Fruit fly (Drosophila melanogaster) whole organism, embryonic: ENCODE data around the gene CG5618.
A peak's percentile ranks its signal among the peaks of the same experiment; 100 is the strongest.

Source experiments
- Asciz ChIP-seq: fragments of 200-800 bp; sonication (Bioruptor generic); optimal IDR thresholded peaks from 2 replicates; lab custom pipeline; 2017; ENCODE audit warnings: missing biosample characterization, mild to moderate bottlenecking, missing genetic modification characterization, missing genetic modification reagents
- CG12071 ChIP-seq: fragments of 200-800 bp; sonication (Bioruptor generic); optimal IDR thresholded peaks from 3 replicates; lab custom pipeline; 2018; ENCODE audit warnings: missing biosample characterization, mild to moderate bottlenecking, missing genetic modification characterization
- CG1233 ChIP-seq: fragments of 200-800 bp; sonication (Bioruptor generic); optimal IDR thresholded peaks from 4 replicates; lab custom pipeline; 2018; ENCODE audit warnings: missing biosample characterization, mild to moderate bottlenecking, missing genetic modification characterization
- CG12659 ChIP-seq: fragments of 200-800 bp; sonication (Bioruptor generic); optimal IDR thresholded peaks from 3 replicates; lab custom pipeline; 2017; ENCODE audit warnings: mild to moderate bottlenecking, missing biosample characterization, missing genetic modification reagents, missing genetic modification characterization
- CG13296 ChIP-seq: fragments of 200-800 bp; sonication (Bioruptor generic); optimal IDR thresholded peaks from 3 replicates; lab custom pipeline; 2018; ENCODE audit warnings: missing biosample characterization, mild to moderate bottlenecking, missing genetic modification characterization
- CG13624 ChIP-seq: fragments of 200-800 bp; sonication (Bioruptor generic); optimal IDR thresholded peaks from 2 replicates; lab custom pipeline; 2016; ENCODE audit warnings: missing biosample characterization, missing genetic modification characterization
- CG14050 ChIP-seq: fragments of 200-800 bp; sonication (Bioruptor generic); IDR thresholded peaks from 3 replicates; pipeline ENCODE4 v1.3.6; 2022; ENCODE audit warnings: missing biosample characterization, missing genetic modification characterization
- CG14965 ChIP-seq: fragments of 200-800 bp; sonication (Bioruptor generic); optimal IDR thresholded peaks from 2 replicates; lab custom pipeline; 2016; ENCODE audit warnings: missing biosample characterization, missing genetic modification characterization, borderline replicate concordance
- CG1602 ChIP-seq: fragments of 200-800 bp; sonication (Bioruptor generic); optimal IDR thresholded peaks from 3 replicates; lab custom pipeline; 2016; ENCODE audit warnings: missing biosample characterization, missing genetic modification characterization
- CG17359 ChIP-seq: fragments of 200-800 bp; sonication (Bioruptor generic); optimal IDR thresholded peaks from 3 replicates; lab custom pipeline; 2018; ENCODE audit warnings: missing biosample characterization, mild to moderate bottlenecking, missing genetic modification characterization, moderate library complexity
- CG17361 ChIP-seq: fragments of 200-800 bp; sonication (Bioruptor generic); IDR thresholded peaks from 3 replicates; pipeline ENCODE4 v1.3.6; 2022; ENCODE audit warnings: missing biosample characterization, missing genetic modification characterization
- CG18599 ChIP-seq: fragments of 200-800 bp; sonication (Bioruptor generic); optimal IDR thresholded peaks from 3 replicates; lab custom pipeline; 2017; ENCODE audit warnings: missing biosample characterization, missing genetic modification characterization, mild to moderate bottlenecking, moderate library complexity, missing genetic modification reagents
- CG2889 ChIP-seq: fragments of 200-800 bp; sonication (Bioruptor generic); IDR thresholded peaks from 3 replicates; pipeline ENCODE4 v1.3.6; 2022; ENCODE audit warnings: missing biosample characterization, missing genetic modification characterization
- CG4360 ChIP-seq: fragments of 200-800 bp; sonication (Bioruptor generic); IDR thresholded peaks from 2 replicates; pipeline ENCODE4 v1.3.6; 2022; ENCODE audit warnings: missing biosample characterization, missing genetic modification characterization
- CG7745 ChIP-seq: fragments of 200-800 bp; sonication (Bioruptor generic); optimal IDR thresholded peaks from 2 replicates; lab custom pipeline; 2018; ENCODE audit warnings: missing biosample characterization, mild to moderate bottlenecking, missing genetic modification characterization, moderate library complexity
- CG8924 ChIP-seq: fragments of 200-800 bp; optimal IDR thresholded peaks from 3 replicates; lab custom pipeline; 2019; ENCODE audit warnings: missing biosample characterization, mild to moderate bottlenecking, missing genetic modification characterization, moderate library complexity
- CHES-1-like ChIP-seq: fragments of 200-800 bp; sonication (Bioruptor generic); optimal IDR thresholded peaks from 2 replicates; lab custom pipeline; 2016; ENCODE audit warnings: missing biosample characterization, missing genetic modification characterization
- CkIIα-i1 ChIP-seq: fragments of 200-800 bp; sonication (Bioruptor generic); IDR thresholded peaks from 2 replicates; pipeline ENCODE4 v1.3.6; 2022; ENCODE audit warnings: missing biosample characterization, missing genetic modification characterization
- Dip2 ChIP-seq: fragments of 200-800 bp; sonication (Bioruptor generic); IDR thresholded peaks from 2 replicates; pipeline ENCODE4 v1.3.6; 2022; ENCODE audit warnings: missing biosample characterization, missing genetic modification characterization
- E2f2 ChIP-seq: fragments of 200-800 bp; sonication (Bioruptor generic); IDR thresholded peaks from 2 replicates; pipeline ENCODE4 v1.3.6; 2022; ENCODE audit warnings: missing biosample characterization, missing genetic modification characterization
- HLH54F ChIP-seq: fragments of 200-800 bp; sonication (Bioruptor generic); optimal IDR thresholded peaks from 3 replicates; lab custom pipeline; 2016; ENCODE audit warnings: missing biosample characterization, missing genetic modification characterization
- Hey ChIP-seq: fragments of 200-800 bp; sonication (Bioruptor generic); optimal IDR thresholded peaks from 3 replicates; lab custom pipeline; 2018; ENCODE audit warnings: missing biosample characterization, mild to moderate bottlenecking, missing genetic modification characterization
- Oaz ChIP-seq: fragments of 200-800 bp; sonication (Bioruptor generic); IDR thresholded peaks from 2 replicates; pipeline ENCODE4 v1.3.6; 2022; ENCODE audit warnings: missing biosample characterization, missing genetic modification characterization
- PHDP ChIP-seq: fragments of 200-800 bp; sonication (Bioruptor generic); optimal IDR thresholded peaks from 3 replicates; lab custom pipeline; 2018; ENCODE audit warnings: missing biosample characterization, mild to moderate bottlenecking, missing genetic modification characterization, moderate library complexity
- Scr ChIP-seq: fragments of 200-800 bp; sonication (Bioruptor generic); IDR thresholded peaks from 2 replicates; pipeline ENCODE4 v1.3.6; 2022; ENCODE audit warnings: missing biosample characterization, missing genetic modification characterization; ENCODE audit not compliant: partially characterized antibody
- Sry-β ChIP-seq: fragments of 200-800 bp; sonication (Bioruptor generic); optimal IDR thresholded peaks from 2 replicates; lab custom pipeline; 2018; ENCODE audit warnings: missing biosample characterization, mild to moderate bottlenecking, missing genetic modification characterization, moderate library complexity
- al ChIP-seq: fragments of 200-800 bp; sonication (Bioruptor generic); IDR thresholded peaks from 2 replicates; pipeline ENCODE4 v1.3.6; 2022; ENCODE audit warnings: missing biosample characterization, missing genetic modification characterization
- ash1 ChIP-seq: fragments of 200-800 bp; sonication (Bioruptor generic); optimal IDR thresholded peaks from 2 replicates; lab custom pipeline; 2018; ENCODE audit warnings: missing biosample characterization, mild to moderate bottlenecking, missing genetic modification characterization
- cato ChIP-seq: fragments of 200-800 bp; sonication (Bioruptor generic); optimal IDR thresholded peaks from 2 replicates; lab custom pipeline; 2016; ENCODE audit warnings: missing biosample characterization, missing genetic modification characterization, borderline replicate concordance
- chif ChIP-seq, 2 experiments: fragments of 200-800 bp; sonication (Bioruptor generic); optimal IDR thresholded peaks; 3 replicates each; lab custom pipeline; 2016; ENCODE audit warnings: missing biosample characterization in 2 of 2, missing genetic modification characterization in 2 of 2
- croc ChIP-seq: fragments of 200-800 bp; sonication (Bioruptor generic); conservative IDR thresholded peaks from 3 replicates; pipeline ENCODE4 v1.3.6; 2022; ENCODE audit warnings: missing biosample characterization, missing genetic modification characterization
- gcm ChIP-seq: fragments of 200-800 bp; sonication (Bioruptor generic); optimal IDR thresholded peaks from 2 replicates; lab custom pipeline; 2019; ENCODE audit warnings: missing biosample characterization, mild to moderate bottlenecking, missing genetic modification characterization, moderate library complexity
- hb ChIP-seq: fragments of 200-800 bp; sonication (Bioruptor generic); IDR thresholded peaks from 3 replicates; pipeline ENCODE4 v1.3.6; 2022; ENCODE audit warnings: missing biosample characterization, missing genetic modification characterization; ENCODE audit not compliant: partially characterized antibody
- jing ChIP-seq: fragments of 200-800 bp; sonication (Bioruptor generic); optimal IDR thresholded peaks from 2 replicates; lab custom pipeline; 2018; ENCODE audit warnings: missing biosample characterization, mild to moderate bottlenecking, missing genetic modification characterization
- lilli ChIP-seq: fragments of 200-800 bp; sonication (Bioruptor generic); optimal IDR thresholded peaks from 3 replicates; lab custom pipeline; 2016; ENCODE audit warnings: missing biosample characterization, missing genetic modification characterization
- lov ChIP-seq, 2 experiments: fragments of 200-800 bp in 1 of 2; fragments of >200 bp in 1 of 2; sonication (Bioruptor generic) in 1 of 2; IDR thresholded peaks in 1 of 2; optimal IDR thresholded peaks in 1 of 2; 2 replicates in 1 of 2; 3 replicates in 1 of 2; pipeline versions ENCODE4 v1.3.6 to Lab custom; 2017 to 2022; ENCODE audit warnings: missing biosample characterization in 1 of 2, missing genetic modification characterization in 1 of 2
- nerfin-2 ChIP-seq: fragments of 200-800 bp; sonication (Bioruptor generic); IDR thresholded peaks from 2 replicates; pipeline ENCODE4 v1.3.6; 2022; ENCODE audit warnings: missing biosample characterization, missing genetic modification characterization; ENCODE audit not compliant: partially characterized antibody
- oc ChIP-seq: fragments of 200-800 bp; sonication (Bioruptor generic); optimal IDR thresholded peaks from 2 replicates; lab custom pipeline; 2018; ENCODE audit warnings: missing biosample characterization, mild to moderate bottlenecking, missing genetic modification characterization, moderate library complexity
- pan ChIP-seq, 4 experiments: fragments of >200 bp in 3 of 4; fragments of 200-800 bp in 1 of 4; sonication (Bioruptor generic) in 1 of 4; optimal IDR thresholded peaks in 3 of 4; IDR thresholded peaks in 1 of 4; 2 replicates each; pipeline versions ENCODE4 v1.3.6 to Lab custom; 2017 to 2022; ENCODE audit warnings: missing biosample characterization in 2 of 4, missing genetic modification characterization in 2 of 4, mixed read lengths in 1 of 4
- repo ChIP-seq: fragments of 200-800 bp; sonication (Bioruptor generic); optimal IDR thresholded peaks from 2 replicates; lab custom pipeline; 2016; ENCODE audit warnings: missing biosample characterization, missing genetic modification characterization
- rib ChIP-seq: fragments of 200-800 bp; sonication (Bioruptor generic); IDR thresholded peaks from 2 replicates; pipeline ENCODE4 v1.3.6; 2022; ENCODE audit warnings: missing biosample characterization, missing genetic modification characterization
- row ChIP-seq: fragments of 200-800 bp; sonication (Bioruptor generic); IDR thresholded peaks from 3 replicates; pipeline ENCODE4 v1.3.6; 2022; ENCODE audit warnings: missing biosample characterization, missing genetic modification characterization
- sima ChIP-seq: fragments of 200-800 bp; sonication (Bioruptor generic); optimal IDR thresholded peaks from 2 replicates; lab custom pipeline; 2016; ENCODE audit warnings: missing biosample characterization, missing genetic modification characterization
- sr ChIP-seq: fragments of 200-800 bp; sonication (Bioruptor generic); IDR thresholded peaks from 3 replicates; pipeline ENCODE4 v1.3.6; 2022; ENCODE audit warnings: missing biosample characterization, missing genetic modification characterization
- stc ChIP-seq: fragments of 200-800 bp; sonication (Bioruptor generic); IDR thresholded peaks from 2 replicates; pipeline ENCODE4 v1.3.6; 2022; ENCODE audit warnings: missing biosample characterization, missing genetic modification characterization
- vnd ChIP-seq: fragments of 200-800 bp; sonication (Bioruptor generic); IDR thresholded peaks from 3 replicates; pipeline ENCODE4 v1.3.6; 2022; ENCODE audit warnings: missing biosample characterization, missing genetic modification characterization; ENCODE audit not compliant: partially characterized antibody
- wor ChIP-seq: fragments of 200-800 bp; sonication (Bioruptor generic); IDR thresholded peaks from 2 replicates; pipeline ENCODE4 v1.3.6; 2022; ENCODE audit warnings: missing biosample characterization, missing genetic modification characterization

Gene CG5618

DNA sequence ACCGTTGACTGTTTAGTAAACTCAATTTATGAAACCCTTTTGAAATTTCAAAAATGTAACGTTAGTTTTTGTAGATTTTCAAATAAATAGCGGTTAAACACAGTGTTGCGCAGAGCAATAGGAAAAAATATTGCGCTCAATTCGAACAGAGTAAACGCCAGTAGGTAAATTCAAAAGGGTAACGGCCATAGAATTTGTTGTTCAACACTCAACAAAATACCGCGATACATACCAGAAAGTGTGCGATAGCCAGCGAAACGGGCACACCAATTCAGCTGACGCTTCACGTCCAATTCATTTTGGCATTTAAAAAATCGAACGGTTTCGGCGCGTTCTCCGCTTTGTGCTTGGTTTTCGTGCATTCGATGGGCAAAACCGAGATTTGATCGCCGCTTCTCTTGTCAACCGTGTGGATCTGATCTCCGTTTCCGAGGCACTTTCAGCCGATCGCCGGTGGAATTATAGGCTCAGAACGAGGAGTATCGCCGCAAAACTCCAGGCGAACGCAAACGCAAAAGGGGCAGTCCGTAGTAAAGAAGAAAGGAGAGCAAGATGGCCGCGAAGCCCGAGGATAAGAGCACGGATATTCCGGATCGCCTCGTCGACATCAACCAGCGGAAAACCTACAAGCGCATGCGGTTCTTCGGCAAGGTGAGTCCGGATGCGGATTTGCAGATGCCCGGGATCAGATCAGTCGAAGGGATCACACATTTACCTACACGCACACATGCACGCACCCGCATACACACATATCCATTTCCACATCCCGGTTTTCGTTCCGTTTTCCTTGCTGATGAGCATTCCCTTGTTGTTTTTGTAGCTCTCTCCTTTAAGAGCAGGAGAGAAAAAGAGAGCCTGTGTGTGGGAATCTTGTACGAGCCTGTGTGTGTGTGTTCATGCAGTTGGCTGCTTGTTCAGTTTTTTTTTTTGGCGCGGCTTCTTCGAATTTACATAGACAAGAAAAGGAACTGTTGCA, 43.2 kb upstream of the CG5618 start (continued):
- TF ChIP-seq CG8924 (tag; lab: Kevin White, UChicago): no peak
- TF ChIP-seq CG4360 (GFP tag; lab: Robert Waterston, UW): peak; percentile 94
- no peak for TF ChIP-seq CG2889 (GFP tag; lab: Robert Waterston, UW)
- peak; percentile 73 for TF ChIP-seq CG12659 (GFP tag; lab: Kevin White, UChicago)
- no peak for TF ChIP-seq ash1 (GFP tag; lab: Kevin White, UChicago)
- peak; percentile 67 for TF ChIP-seq vnd
- TF ChIP-seq Scr (GFP tag; lab: Robert Waterston, UW): peak; percentile 88
- peak; percentile 80 for TF ChIP-seq CG13624 (GFP tag; lab: Kevin White, UChicago)
- no peak for TF ChIP-seq sr (GFP tag; lab: Robert Waterston, UW)
- no peak for TF ChIP-seq CG13296 (GFP tag; lab: Kevin White, UChicago)
- no peak for TF ChIP-seq al
- TF ChIP-seq lilli (GFP tag; lab: Kevin White, UChicago): peak; percentile 65
- TF ChIP-seq pan (optimal IDR thresholded peaks at IDR 0.05; lab: Kevin White, UChicago): no peak
- TF ChIP-seq pan (GFP tag; optimal IDR thresholded peaks at IDR 0.05 in 1 of 2, IDR thresholded peaks at IDR 0.05 in 1 of 2): no peak
- TF ChIP-seq CG1233: no peak
- no peak for TF ChIP-seq CkIIα-i1 (GFP tag; lab: Robert Waterston, UW)
- TF ChIP-seq CG7745 (tag; lab: Kevin White, UChicago): no peak
- TF ChIP-seq HLH54F (GFP tag; lab: Kevin White, UChicago): peak; percentile 65
- TF ChIP-seq jing (GFP tag; lab: Kevin White, UChicago): no peak
- TF ChIP-seq PHDP (tag; lab: Kevin White, UChicago): no peak
- TF ChIP-seq gcm: peak; percentile 36
- TF ChIP-seq oc (tag; lab: Kevin White, UChicago): no peak
- TF ChIP-seq stc: no peak
- no peak for TF ChIP-seq CG18599 (GFP tag; lab: Kevin White, UChicago)
- no peak for TF ChIP-seq cato (GFP tag; lab: Kevin White, UChicago)
- no peak for TF ChIP-seq croc (GFP tag; lab: Robert Waterston, UW)
- TF ChIP-seq lov (optimal IDR thresholded peaks at IDR 0.05; lab: Kevin White, UChicago): no peak
- no peak for TF ChIP-seq lov (GFP tag; IDR thresholded peaks at IDR 0.05; lab: Robert Waterston, UW)
- no peak for TF ChIP-seq Hey (tag; lab: Kevin White, UChicago)
- no peak for TF ChIP-seq rib (GFP tag; lab: Robert Waterston, UW)
- peak; percentile 36; the same call in 1 of the 2 replicates for TF ChIP-seq nerfin-2
- TF ChIP-seq row (GFP tag; lab: Robert Waterston, UW): peak; percentile 49; the same call in 2 of the 3 replicates
- TF ChIP-seq CHES-1-like: peak; percentile 53
- TF ChIP-seq CG17361 (GFP tag; lab: Robert Waterston, UW): 0 out of 3 replicates have a peak, but pooled peaks have one; percentile 33
- TF ChIP-seq Asciz (GFP tag; lab: Kevin White, UChicago): no peak
- TF ChIP-seq CG1602 (GFP tag; lab: Kevin White, UChicago): peak; percentile 34
- no peak for TF ChIP-seq CG14965
- no peak for TF ChIP-seq wor (GFP tag; lab: Robert Waterston, UW)
- no peak for TF ChIP-seq sima (GFP tag; lab: Kevin White, UChicago)
- no peak for TF ChIP-seq Oaz (GFP tag; lab: Robert Waterston, UW)
- peak; percentile 73 for TF ChIP-seq hb (GFP tag; lab: Robert Waterston, UW)
- TF ChIP-seq Dip2 (GFP tag; lab: Robert Waterston, UW): no peak
- 0 out of 3 replicates have a peak, but pooled peaks have one; percentile 14 for TF ChIP-seq CG14050 (GFP tag; lab: Robert Waterston, UW)
- no peak for TF ChIP-seq CG12071 (GFP tag; lab: Kevin White, UChicago)
- TF ChIP-seq chif (GFP tag; optimal IDR thresholded peaks at IDR 0.05; lab: Kevin White, UChicago): peak; percentile 25 to 49
- peak; percentile 95 for TF ChIP-seq E2f2 (GFP tag; lab: Robert Waterston, UW)
- peak; percentile 46 for TF ChIP-seq repo (GFP tag; lab: Kevin White, UChicago)
- TF ChIP-seq Sry-β: no peak
- TF ChIP-seq CG17359 (tag; lab: Kevin White, UChicago): peak; percentile 18
